Worm (Caenorhabditis elegans) whole organism, L4 larva: ENCODE results near the gene Y75B8A.33.

ENCODE experiments used
- F49E8.2 ChIP-seq: sonication (generic microtip); optimal IDR thresholded peaks from 2 replicates; lab custom pipeline; 2016; ENCODE audit warnings: missing compliant biosample characterization, mild to moderate bottlenecking, missing genetic modification characterization, borderline replicate concordance
- T20F7.1 ChIP-seq: fragments of 200-800 bp; sonication (Bioruptor generic); optimal IDR thresholded peaks from 2 replicates; lab custom pipeline; 2018; ENCODE audit warnings: mild to moderate bottlenecking, missing genetic modification characterization, missing compliant biosample characterization
- T26A8.4 ChIP-seq: fragments of 200-800 bp; sonication (Bioruptor generic); IDR thresholded peaks from 2 replicates; pipeline ENCODE4 v1.3.6; 2022; ENCODE audit warnings: missing genetic modification characterization, missing compliant biosample characterization
- Y5F2A.4 ChIP-seq: fragments of 200-800 bp; sonication (Bioruptor generic); optimal IDR thresholded peaks from 2 replicates; lab custom pipeline; 2018; ENCODE audit warnings: mild to moderate bottlenecking, missing genetic modification characterization, missing compliant biosample characterization
- aly-2 ChIP-seq: sonication (generic microtip); optimal IDR thresholded peaks from 2 replicates; lab custom pipeline; 2018; ENCODE audit warnings: missing biosample characterization, missing genetic modification characterization
- ama-1 ChIP-seq: fragments of 150-350 bp; optimal IDR thresholded peaks from 2 replicates; lab custom pipeline; 2014; ENCODE audit warnings: inconsistent platforms, mixed read lengths
- ceh-32 ChIP-seq: sonication (generic microtip); optimal IDR thresholded peaks from 2 replicates; lab custom pipeline; 2016; ENCODE audit warnings: mild to moderate bottlenecking, missing genetic modification characterization, missing compliant biosample characterization; ENCODE audit not compliant: poor library complexity
- ceh-44 ChIP-seq: fragments of 200-800 bp; sonication (Bioruptor generic); IDR thresholded peaks from 2 replicates; pipeline ENCODE4 v1.3.6; 2022; ENCODE audit warnings: missing genetic modification reagents, missing genetic modification characterization, missing compliant biosample characterization
- cey-2 ChIP-seq: sonication (generic microtip); optimal IDR thresholded peaks from 3 replicates; lab custom pipeline; 2017; ENCODE audit warnings: missing genetic modification characterization, mild to moderate bottlenecking, missing compliant biosample characterization, antibody characterized with exemption, borderline replicate concordance; ENCODE audit not compliant: insufficient read depth
- ctbp-1 ChIP-seq: fragments of 200-800 bp; sonication (Bioruptor generic); IDR thresholded peaks from 2 replicates; pipeline ENCODE4 v1.3.6; 2022; ENCODE audit warnings: missing genetic modification reagents, missing genetic modification characterization, missing compliant biosample characterization
- daf-16 ChIP-seq, 3 experiments: sonication (generic microtip); optimal IDR thresholded peaks; 2 replicates each; lab custom pipeline; 2016 to 2017; ENCODE audit warnings: missing genetic modification characterization in 3 of 3, missing genetic modification reagents in 3 of 3, mild to moderate bottlenecking in 2 of 3, missing compliant biosample characterization in 2 of 3, missing biosample characterization in 1 of 3, moderate library complexity in 1 of 3
- daf-19 ChIP-seq: fragments of 200-800 bp; sonication (Bioruptor generic); conservative IDR thresholded peaks from 2 replicates; pipeline ENCODE4 v1.3.6; 2022; ENCODE audit warnings: missing genetic modification characterization, missing compliant biosample characterization
- daf-8 ChIP-seq: fragments of 200-800 bp; sonication (Bioruptor generic); IDR thresholded peaks from 2 replicates; pipeline ENCODE4 v1.3.6; 2022; ENCODE audit warnings: missing genetic modification characterization, missing compliant biosample characterization
- dmd-6 ChIP-seq: fragments of 200-800 bp; sonication (Bioruptor generic); IDR thresholded peaks from 2 replicates; pipeline ENCODE4 v1.3.6; 2022; ENCODE audit warnings: missing genetic modification reagents, missing genetic modification characterization, missing compliant biosample characterization
- dve-1 ChIP-seq: sonication (generic microtip); optimal IDR thresholded peaks from 2 replicates; lab custom pipeline; 2017; ENCODE audit warnings: antibody characterized with exemption, mild to moderate bottlenecking, missing genetic modification characterization, missing compliant biosample characterization; ENCODE audit not compliant: insufficient read depth
- egl-27 ChIP-seq: sonication (generic microtip); optimal IDR thresholded peaks from 3 replicates; lab custom pipeline; 2017; ENCODE audit warnings: missing biosample characterization, missing genetic modification reagents, missing genetic modification characterization
- hlh-11 ChIP-seq: fragments of 200-800 bp; sonication (Bioruptor generic); optimal IDR thresholded peaks from 2 replicates; lab custom pipeline; 2018; ENCODE audit warnings: mild to moderate bottlenecking, missing genetic modification characterization, missing compliant biosample characterization
- hlh-30 ChIP-seq: sonication (generic microtip); optimal IDR thresholded peaks from 2 replicates; lab custom pipeline; 2017; ENCODE audit warnings: antibody characterized with exemption, mild to moderate bottlenecking, missing genetic modification characterization, missing compliant biosample characterization; ENCODE audit not compliant: insufficient read depth
- jun-1 ChIP-seq: fragments of 150-350 bp; optimal IDR thresholded peaks from 2 replicates; lab custom pipeline; 2014; ENCODE audit warnings: missing biosample characterization, missing genetic modification reagents, missing genetic modification characterization
- lim-7 ChIP-seq: fragments of 200-800 bp; sonication (Bioruptor generic); IDR thresholded peaks from 2 replicates; pipeline ENCODE4 v1.3.6; 2022; ENCODE audit warnings: missing genetic modification characterization, missing compliant biosample characterization
- lin-1 ChIP-seq: fragments of 200-800 bp; sonication (Bioruptor generic); IDR thresholded peaks from 2 replicates; pipeline ENCODE4 v1.3.6; 2022; ENCODE audit warnings: missing genetic modification reagents, missing genetic modification characterization, missing compliant biosample characterization
- lin-13 ChIP-seq: fragments of 150-350 bp; optimal IDR thresholded peaks from 2 replicates; lab custom pipeline; 2014; ENCODE audit warnings: missing biosample characterization, missing genetic modification reagents, missing genetic modification characterization
- lin-39 ChIP-seq: fragments of 150-350 bp; optimal IDR thresholded peaks from 2 replicates; lab custom pipeline; 2014; ENCODE audit warnings: missing biosample characterization, missing genetic modification reagents, missing genetic modification characterization
- lsy-2 ChIP-seq, 2 experiments: fragments of 150-350 bp in 1 of 2; sonication (generic microtip) in 1 of 2; optimal IDR thresholded peaks; 2 replicates each; lab custom pipeline; 2014 to 2017; ENCODE audit warnings: missing biosample characterization in 2 of 2, missing genetic modification characterization in 2 of 2
- madf-9 ChIP-seq: fragments of 200-800 bp; sonication (Bioruptor generic); conservative IDR thresholded peaks from 2 replicates; pipeline ENCODE4 v1.3.6; 2022; ENCODE audit warnings: missing genetic modification reagents, missing genetic modification characterization, missing compliant biosample characterization
- mdl-1 ChIP-seq, 2 experiments: fragments of 150-350 bp in 1 of 2; sonication (generic microtip) in 1 of 2; optimal IDR thresholded peaks; 2 replicates each; lab custom pipeline; 2014 to 2017; ENCODE audit warnings: missing biosample characterization in 2 of 2, missing genetic modification characterization in 2 of 2
- mdt-29 ChIP-seq: fragments of 200-800 bp; sonication (Bioruptor generic); IDR thresholded peaks from 2 replicates; pipeline ENCODE4 v1.3.6; 2022; ENCODE audit warnings: missing genetic modification reagents, missing genetic modification characterization, missing compliant biosample characterization
- mep-1 ChIP-seq: fragments of 150-350 bp; sonication (generic microtip); optimal IDR thresholded peaks from 3 replicates; lab custom pipeline; 2014; ENCODE audit warnings: missing biosample characterization, missing genetic modification characterization
- mes-2 ChIP-seq: sonication (generic microtip); optimal IDR thresholded peaks from 2 replicates; lab custom pipeline; 2016; ENCODE audit warnings: missing genotype, mild to moderate bottlenecking, missing genetic modification characterization, missing compliant biosample characterization; ENCODE audit not compliant: poor library complexity, severe bottlenecking
- mxl-2 ChIP-seq: fragments of 200-800 bp; sonication (Bioruptor generic); conservative IDR thresholded peaks from 2 replicates; pipeline ENCODE4 v1.3.6; 2022; ENCODE audit warnings: missing genetic modification reagents, missing genetic modification characterization, missing compliant biosample characterization
- nhr-102 ChIP-seq: sonication (generic microtip); optimal IDR thresholded peaks from 2 replicates; lab custom pipeline; 2016; ENCODE audit warnings: mild to moderate bottlenecking, missing genetic modification characterization, moderate library complexity, missing compliant biosample characterization
- nhr-11 ChIP-seq: fragments of 150-350 bp; optimal IDR thresholded peaks from 2 replicates; lab custom pipeline; 2014; ENCODE audit warnings: missing biosample characterization, missing genetic modification characterization
- nhr-237 ChIP-seq: sonication (generic microtip); optimal IDR thresholded peaks from 2 replicates; lab custom pipeline; 2017; ENCODE audit warnings: missing biosample characterization, missing genetic modification characterization
- nhr-25 ChIP-seq: sonication (generic microtip); optimal IDR thresholded peaks from 2 replicates; lab custom pipeline; 2017; ENCODE audit warnings: missing genetic modification characterization, mild to moderate bottlenecking, missing compliant biosample characterization, antibody characterized with exemption, moderate library complexity, borderline replicate concordance; ENCODE audit not compliant: insufficient read depth
- nhr-28 ChIP-seq: fragments of 150-350 bp; optimal IDR thresholded peaks from 2 replicates; lab custom pipeline; 2014; ENCODE audit warnings: missing biosample characterization, missing genetic modification characterization
- nhr-41 ChIP-seq: fragments of 200-800 bp; sonication (Bioruptor generic); IDR thresholded peaks from 2 replicates; pipeline ENCODE4 v1.3.6; 2022; ENCODE audit warnings: missing genetic modification reagents, missing genetic modification characterization, missing compliant biosample characterization
- nhr-42 ChIP-seq: fragments of 200-800 bp; sonication (Bioruptor generic); IDR thresholded peaks from 2 replicates; pipeline ENCODE4 v1.3.6; 2022; ENCODE audit warnings: missing genetic modification characterization, missing compliant biosample characterization
- nhr-6 ChIP-seq: fragments of 150-350 bp; optimal IDR thresholded peaks from 2 replicates; lab custom pipeline; 2014; ENCODE audit warnings: missing biosample characterization, missing genetic modification characterization
- nhr-77 ChIP-seq: fragments of 150-350 bp; optimal IDR thresholded peaks from 2 replicates; lab custom pipeline; 2014; ENCODE audit warnings: missing biosample characterization, missing genetic modification characterization
- php-3 ChIP-seq: fragments of 200-800 bp; sonication (Bioruptor generic); IDR thresholded peaks from 2 replicates; pipeline ENCODE4 v1.3.6; 2022; ENCODE audit warnings: missing genetic modification reagents, missing genetic modification characterization, missing compliant biosample characterization
- pqm-1 ChIP-seq: sonication (generic microtip); optimal IDR thresholded peaks from 2 replicates; lab custom pipeline; 2017; ENCODE audit warnings: missing biosample characterization, missing genetic modification characterization
- sdz-12 ChIP-seq: fragments of 200-800 bp; sonication (Bioruptor generic); optimal IDR thresholded peaks from 2 replicates; lab custom pipeline; 2018; ENCODE audit warnings: mild to moderate bottlenecking, missing genetic modification characterization, missing compliant biosample characterization
- snpc-1.2 ChIP-seq: fragments of 200-800 bp; sonication (Bioruptor generic); IDR thresholded peaks from 2 replicates; pipeline ENCODE4 v1.3.6; 2022; ENCODE audit warnings: missing genetic modification reagents, missing genetic modification characterization, missing compliant biosample characterization
- spr-1 ChIP-seq: sonication (generic microtip); optimal IDR thresholded peaks from 2 replicates; lab custom pipeline; 2016; ENCODE audit warnings: mild to moderate bottlenecking, missing genetic modification characterization, missing compliant biosample characterization
- tra-1 ChIP-seq: fragments of 200-800 bp; sonication (Bioruptor generic); IDR thresholded peaks from 2 replicates; pipeline ENCODE4 v1.3.6; 2022; ENCODE audit warnings: missing genetic modification reagents, missing genetic modification characterization, missing compliant biosample characterization
- unc-130 ChIP-seq: sonication (generic microtip); optimal IDR thresholded peaks from 2 replicates; lab custom pipeline; 2016; ENCODE audit warnings: missing genetic modification reagents, missing genetic modification characterization, missing compliant biosample characterization
- ztf-7 ChIP-seq: fragments of 150-350 bp; optimal IDR thresholded peaks from 2 replicates; lab custom pipeline; 2014; ENCODE audit warnings: missing biosample characterization, missing genetic modification characterization

Gene Y75B8A.33

DNA sequence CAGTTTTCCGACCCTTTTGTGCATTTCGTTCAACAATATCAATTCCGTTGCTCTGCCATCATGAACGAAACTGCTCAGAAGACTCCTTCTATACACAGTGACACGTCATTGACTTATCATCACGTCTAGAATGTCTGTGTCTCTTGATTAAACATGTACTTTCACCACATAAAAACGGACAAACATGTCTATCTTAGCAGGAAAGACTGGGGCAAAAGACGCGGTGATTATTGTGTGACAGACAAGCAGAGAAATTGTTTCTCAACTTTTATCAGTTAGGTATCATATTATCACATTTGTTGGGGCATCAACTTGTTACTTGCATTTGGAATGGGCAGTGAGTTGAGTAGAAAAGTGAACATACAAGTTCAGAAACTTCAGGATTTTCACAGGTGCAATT, 41.9 kb downstream of the Y75B8A.33 start (continued):
- TF ChIP-seq jun-1 (tag; lab: Kevin White, UChicago) (no peak), mdl-1 (tag; optimal IDR thresholded peaks at IDR 0.05; lab: Kevin White, UChicago) (no peak), lin-13 (GFP tag; lab: Kevin White, UChicago) (no peak), php-3 (GFP tag; lab: Robert Waterston, UW) (peak; percentile 83), egl-27 (tag; lab: Kevin White, UChicago) (no peak), daf-19 (GFP tag; lab: Robert Waterston, UW) (no peak), snpc-1.2 (GFP tag; lab: Robert Waterston, UW) (no peak), Y5F2A.4 (GFP tag; lab: Kevin White, UChicago) (no peak), nhr-11 (no peak), pqm-1 (tag; lab: Kevin White, UChicago) (peak; percentile 81), ztf-7 (tag; lab: Kevin White, UChicago) (peak; percentile 47), cey-2 (no peak), nhr-42 (GFP tag; lab: Robert Waterston, UW) (no peak), T20F7.1 (GFP tag; lab: Kevin White, UChicago) (no peak), mxl-2 (GFP tag; lab: Robert Waterston, UW) (no peak), nhr-25 (no peak), ceh-44 (GFP tag; lab: Robert Waterston, UW) (no peak), nhr-237 (no peak), mdt-29 (no peak), ceh-32 (tag; lab: Kevin White, UChicago) (no peak), hlh-30 (peak; percentile 61), unc-130 (GFP tag; lab: Kevin White, UChicago) (no peak), lin-39 (tag; lab: Kevin White, UChicago) (no peak), ctbp-1 (GFP tag; lab: Robert Waterston, UW) (no peak), madf-9 (GFP tag; lab: Robert Waterston, UW) (no peak), F49E8.2 (tag; lab: Kevin White, UChicago) (no peak), daf-16 (GFP tag; optimal IDR thresholded peaks at IDR 0.05; lab: Kevin White, UChicago) (peak in 1 of 2 experiments; percentile 30), daf-16 (tag; optimal IDR thresholded peaks at IDR 0.05; lab: Kevin White, UChicago) (peak; percentile 98), mes-2 (tag; lab: Kevin White, UChicago) (peak; percentile 45), spr-1 (tag; lab: Kevin White, UChicago) (no peak), daf-8 (GFP tag; lab: Robert Waterston, UW) (no peak), tra-1 (0 out of 2 replicates have a peak, but pooled peaks have one; percentile 31), hlh-11 (tag; lab: Kevin White, UChicago) (peak; percentile 89)

DNA sequence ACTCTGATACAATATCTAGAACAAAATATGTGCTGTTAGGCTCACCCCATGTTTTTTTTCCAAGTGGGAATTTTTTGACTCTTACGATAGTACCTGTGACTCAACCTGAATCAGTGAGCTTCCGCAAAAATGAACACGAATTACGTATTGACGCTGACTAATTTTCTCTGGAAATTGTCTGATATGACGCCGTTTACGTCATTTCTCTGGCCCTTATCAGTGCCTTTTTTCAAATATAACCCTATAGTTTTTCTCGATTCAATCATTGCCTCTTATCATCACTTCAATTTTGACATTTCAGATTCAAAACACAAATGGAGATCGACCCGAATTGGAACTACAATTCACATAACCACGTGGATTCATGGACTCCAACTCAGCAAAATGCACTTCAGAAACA, 48.4 kb downstream of the Y75B8A.33 start, which contains the start of gene Y75B8A.28:
Gene Y75B8A.28, plus strand, starts transcription at position 296 of the 400 bp plus-strand sequence.
- TF ChIP-seq dve-1 (tag; lab: Kevin White, UChicago) (peak; percentile 69), mep-1 (tag; lab: Kevin White, UChicago) (no peak), mes-2 (tag; lab: Kevin White, UChicago) (peak; percentile 13), lsy-2 (tag; optimal IDR thresholded peaks at IDR 0.05; lab: Kevin White, UChicago) (peak in 1 of 2 experiments; percentile 34), nhr-102 (tag; lab: Kevin White, UChicago) (peak; percentile 6), lim-7 (GFP tag; lab: Robert Waterston, UW) (no peak), hlh-11 (tag; lab: Kevin White, UChicago) (peak; percentile 78), php-3 (GFP tag; lab: Robert Waterston, UW) (0 out of 2 replicates have a peak, but pooled peaks have one; percentile 24), aly-2 (no peak), nhr-28 (peak; percentile 84), nhr-77 (tag; lab: Kevin White, UChicago) (peak; percentile 47), lin-1 (GFP tag; lab: Robert Waterston, UW) (peak; percentile 67; the same call in 1 of the 2 replicates), tra-1 (no peak), nhr-6 (tag; lab: Kevin White, UChicago) (peak; percentile 27), pqm-1 (tag; lab: Kevin White, UChicago) (peak; percentile 94), nhr-41 (GFP tag; lab: Robert Waterston, UW) (peak; percentile 45; the same call in 1 of the 2 replicates), ama-1 (lab: Kevin White, UChicago) (no peak), daf-16 (GFP tag; optimal IDR thresholded peaks at IDR 0.05; lab: Kevin White, UChicago) (no peak), daf-16 (tag; optimal IDR thresholded peaks at IDR 0.05; lab: Kevin White, UChicago) (peak; percentile 77), sdz-12 (GFP tag; lab: Kevin White, UChicago) (no peak), dmd-6 (peak; percentile 88), jun-1 (tag; lab: Kevin White, UChicago) (peak; percentile 37), T26A8.4 (GFP tag; lab: Robert Waterston, UW) (no peak)
